Worm (Caenorhabditis elegans): Measurements from ENCODE around the gene ppfr-4.

DNA sequence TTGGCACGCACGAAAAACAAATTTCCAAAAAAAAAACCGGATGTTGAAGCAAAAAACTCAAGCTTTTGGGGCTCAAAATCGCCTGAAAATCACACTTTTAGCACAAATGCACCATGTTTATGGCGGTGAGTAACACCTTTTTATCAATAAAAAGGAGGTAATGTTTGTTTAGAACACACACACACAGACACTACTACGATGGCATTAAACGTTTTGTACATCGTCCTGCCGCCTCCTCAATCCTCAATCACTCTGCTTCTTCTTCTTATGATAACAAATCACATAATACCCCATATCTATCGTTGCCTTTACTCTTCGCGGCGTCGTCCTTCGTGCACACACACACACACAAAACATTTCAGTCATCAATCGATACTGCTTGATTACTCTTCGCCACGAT is 33.5 kb upstream of the ppfr-4 start, which contains the start of gene gpa-17:
- TF ChIP-seq ztf-4 (tag; optimal IDR thresholded peaks at IDR 0.05) (no peak), ceh-16 (tag; optimal IDR thresholded peaks at IDR 0.05) (no peak), mdl-1 (tag; optimal IDR thresholded peaks at IDR 0.05) (no peak), nhr-77 (tag; optimal IDR thresholded peaks at IDR 0.05) (no peak)
